Fruit fly (Drosophila melanogaster) whole organism, embryonic: Measurements from ENCODE around the gene CG18586.

ENCODE experiments used
- Atf3 ChIP-seq: fragments of 200-800 bp; sonication (Bioruptor generic); optimal IDR thresholded peaks from 3 replicates; lab custom pipeline; 2016; ENCODE audit warnings: missing biosample characterization, missing genetic modification characterization
- Blimp-1 ChIP-seq: fragments of 200-800 bp; sonication (Bioruptor generic); optimal IDR thresholded peaks from 3 replicates; lab custom pipeline; 2018; ENCODE audit warnings: missing biosample characterization, missing genetic modification characterization, mild to moderate bottlenecking, moderate library complexity, missing genetic modification reagents
- CG11093 ChIP-seq: fragments of 200-800 bp; sonication (Bioruptor generic); IDR thresholded peaks from 3 replicates; pipeline ENCODE4 v1.3.6; 2022; ENCODE audit warnings: missing biosample characterization, missing genetic modification characterization
- CG12219 ChIP-seq: fragments of 200-800 bp; sonication (Bioruptor generic); optimal IDR thresholded peaks from 3 replicates; lab custom pipeline; 2018; ENCODE audit warnings: missing biosample characterization, mild to moderate bottlenecking, missing genetic modification characterization
- CG13775 ChIP-seq: fragments of 200-800 bp; sonication (Bioruptor generic); optimal IDR thresholded peaks from 3 replicates; lab custom pipeline; 2017; ENCODE audit warnings: missing biosample characterization, mild to moderate bottlenecking, missing genetic modification characterization
- CG14710 ChIP-seq: fragments of 200-800 bp; sonication (Bioruptor generic); optimal IDR thresholded peaks from 3 replicates; lab custom pipeline; 2019; ENCODE audit warnings: missing biosample characterization, mild to moderate bottlenecking, missing genetic modification characterization, moderate library complexity
- CG15479 ChIP-seq: fragments of 200-800 bp; sonication (Bioruptor generic); optimal IDR thresholded peaks from 3 replicates; lab custom pipeline; 2019; ENCODE audit warnings: missing biosample characterization, mild to moderate bottlenecking, missing genetic modification characterization, moderate library complexity
- CG17328 ChIP-seq: fragments of 200-800 bp; sonication (Bioruptor generic); IDR thresholded peaks from 2 replicates; pipeline ENCODE4 v1.3.6; 2022; ENCODE audit warnings: missing biosample characterization, missing genetic modification characterization
- CG17612 ChIP-seq: fragments of 200-800 bp; sonication (Bioruptor generic); IDR thresholded peaks from 2 replicates; pipeline ENCODE4 v1.3.6; 2022; ENCODE audit warnings: missing biosample characterization, missing genetic modification characterization
- CG2129 ChIP-seq: fragments of 200-800 bp; sonication (Bioruptor generic); IDR thresholded peaks from 2 replicates; pipeline ENCODE4 v1.3.6; 2022; ENCODE audit warnings: missing biosample characterization, missing genetic modification characterization; ENCODE audit not compliant: partially characterized antibody
- CG2712 ChIP-seq: fragments of 200-800 bp; optimal IDR thresholded peaks from 3 replicates; lab custom pipeline; 2019; ENCODE audit warnings: missing biosample characterization, mild to moderate bottlenecking, missing genetic modification characterization, moderate library complexity
- CG3281 ChIP-seq: fragments of 200-800 bp; sonication (Bioruptor generic); optimal IDR thresholded peaks from 3 replicates; lab custom pipeline; 2017; ENCODE audit warnings: missing biosample characterization, mild to moderate bottlenecking, missing genetic modification characterization
- CG33557 ChIP-seq: fragments of 200-800 bp; sonication (Bioruptor generic); optimal IDR thresholded peaks from 2 replicates; lab custom pipeline; 2019; ENCODE audit warnings: missing biosample characterization, mild to moderate bottlenecking, missing genetic modification characterization, moderate library complexity
- CG6689 ChIP-seq: fragments of 200-800 bp; sonication (Bioruptor generic); IDR thresholded peaks from 2 replicates; pipeline ENCODE4 v1.3.6; 2022; ENCODE audit warnings: missing biosample characterization, missing genetic modification characterization
- CG7556 ChIP-seq: fragments of 200-800 bp; sonication (Bioruptor generic); optimal IDR thresholded peaks from 2 replicates; lab custom pipeline; 2017; ENCODE audit warnings: missing biosample characterization, mild to moderate bottlenecking, missing genetic modification characterization
- CG8359 ChIP-seq: fragments of 200-800 bp; sonication (Bioruptor generic); optimal IDR thresholded peaks from 2 replicates; lab custom pipeline; 2017; ENCODE audit warnings: missing biosample characterization, mild to moderate bottlenecking, missing genetic modification characterization, borderline replicate concordance
- CG8765 ChIP-seq: fragments of 200-800 bp; sonication (Bioruptor generic); IDR thresholded peaks from 2 replicates; pipeline ENCODE4 v1.3.6; 2022; ENCODE audit warnings: missing biosample characterization, missing genetic modification characterization
- CG9727 ChIP-seq: fragments of 200-800 bp; sonication (Bioruptor generic); optimal IDR thresholded peaks from 3 replicates; lab custom pipeline; 2017; ENCODE audit warnings: missing biosample characterization, mild to moderate bottlenecking, missing genetic modification characterization
- Camta ChIP-seq: fragments of 200-800 bp; sonication (Bioruptor generic); optimal IDR thresholded peaks from 2 replicates; lab custom pipeline; 2016; ENCODE audit warnings: missing biosample characterization, missing genetic modification characterization
- D ChIP-seq, 2 experiments: fragments of 200-800 bp in 1 of 2; fragments of >200 bp in 1 of 2; sonication (Bioruptor generic) in 1 of 2; optimal IDR thresholded peaks; 2 replicates in 1 of 2; 3 replicates in 1 of 2; lab custom pipeline; 2017; ENCODE audit warnings: mild to moderate bottlenecking in 1 of 2, missing biosample characterization in 1 of 2, missing genetic modification characterization in 1 of 2, missing genetic modification reagents in 1 of 2
- Doc3 ChIP-seq: fragments of 200-800 bp; sonication (Bioruptor generic); IDR thresholded peaks from 3 replicates; pipeline ENCODE4 v1.3.6; 2022; ENCODE audit warnings: missing biosample characterization, missing genetic modification characterization; ENCODE audit not compliant: partially characterized antibody
- Elba2 ChIP-seq: fragments of 200-800 bp; sonication (Bioruptor generic); optimal IDR thresholded peaks from 3 replicates; lab custom pipeline; 2016; ENCODE audit warnings: missing biosample characterization, missing genetic modification characterization
- Kr ChIP-seq: fragments of 200-800 bp; sonication (Bioruptor generic); optimal IDR thresholded peaks from 2 replicates; lab custom pipeline; 2017; ENCODE audit warnings: missing biosample characterization, mild to moderate bottlenecking, missing genetic modification characterization
- Mad ChIP-seq: fragments of 200-800 bp; sonication (Bioruptor generic); optimal IDR thresholded peaks from 2 replicates; lab custom pipeline; 2016; ENCODE audit warnings: missing biosample characterization, missing genetic modification characterization
- Mes4 ChIP-seq: fragments of 200-800 bp; sonication (Bioruptor generic); optimal IDR thresholded peaks from 2 replicates; lab custom pipeline; 2016; ENCODE audit warnings: missing biosample characterization, missing genetic modification characterization
- NC2α ChIP-seq: fragments of 200-800 bp; sonication (Bioruptor generic); optimal IDR thresholded peaks from 2 replicates; lab custom pipeline; 2016; ENCODE audit warnings: missing biosample characterization, missing genetic modification characterization
- Oli ChIP-seq: fragments of 200-800 bp; sonication (Bioruptor generic); optimal IDR thresholded peaks from 2 replicates; lab custom pipeline; 2018; ENCODE audit warnings: missing biosample characterization, mild to moderate bottlenecking, missing genetic modification characterization, moderate library complexity
- Usf ChIP-seq: fragments of 200-800 bp; sonication (Bioruptor generic); optimal IDR thresholded peaks from 2 replicates; lab custom pipeline; 2017; ENCODE audit warnings: missing genotype, missing biosample characterization, missing genetic modification characterization
- ac ChIP-seq: fragments of 200-800 bp; sonication (Bioruptor generic); optimal IDR thresholded peaks from 3 replicates; lab custom pipeline; 2017; ENCODE audit warnings: missing biosample characterization, mild to moderate bottlenecking, missing genetic modification characterization
- ara ChIP-seq: fragments of 200-800 bp; sonication (Bioruptor generic); IDR thresholded peaks from 2 replicates; pipeline ENCODE4 v1.3.6; 2022; ENCODE audit warnings: missing biosample characterization, missing genetic modification characterization
- corto ChIP-seq: fragments of 200-800 bp; sonication (Bioruptor generic); optimal IDR thresholded peaks from 2 replicates; lab custom pipeline; 2016; ENCODE audit warnings: missing biosample characterization, mild to moderate bottlenecking, missing genetic modification characterization, moderate library complexity
- crc ChIP-seq: fragments of 200-800 bp; sonication (Bioruptor generic); optimal IDR thresholded peaks from 2 replicates; lab custom pipeline; 2016; ENCODE audit warnings: missing biosample characterization, missing genetic modification characterization
- croc ChIP-seq: fragments of 200-800 bp; sonication (Bioruptor generic); conservative IDR thresholded peaks from 3 replicates; pipeline ENCODE4 v1.3.6; 2022; ENCODE audit warnings: missing biosample characterization, missing genetic modification characterization
- dan ChIP-seq: fragments of 200-800 bp; sonication (Bioruptor generic); IDR thresholded peaks from 2 replicates; pipeline ENCODE4 v1.3.6; 2022; ENCODE audit warnings: missing biosample characterization, missing genetic modification characterization
- dmrt99B ChIP-seq: fragments of 200-800 bp; sonication (Bioruptor generic); optimal IDR thresholded peaks from 2 replicates; lab custom pipeline; 2018; ENCODE audit warnings: missing biosample characterization, mild to moderate bottlenecking, missing genetic modification characterization, moderate library complexity
- fd102C ChIP-seq: fragments of 200-800 bp; sonication (Bioruptor generic); optimal IDR thresholded peaks from 2 replicates; lab custom pipeline; 2018; ENCODE audit warnings: missing biosample characterization, mild to moderate bottlenecking, missing genetic modification characterization, moderate library complexity
- gcm2 ChIP-seq: fragments of 200-800 bp; sonication (Bioruptor generic); optimal IDR thresholded peaks from 2 replicates; lab custom pipeline; 2016; ENCODE audit warnings: missing biosample characterization, missing genetic modification characterization
- gfzf ChIP-seq: fragments of 200-800 bp; sonication (Bioruptor generic); optimal IDR thresholded peaks from 2 replicates; lab custom pipeline; 2016; ENCODE audit warnings: missing biosample characterization, mild to moderate bottlenecking, missing genetic modification characterization, moderate library complexity
- gsb-n ChIP-seq: fragments of 200-800 bp; sonication (Bioruptor generic); optimal IDR thresholded peaks from 3 replicates; lab custom pipeline; 2018; ENCODE audit warnings: missing biosample characterization, mild to moderate bottlenecking, missing genetic modification characterization
- gt ChIP-seq: fragments of 200-800 bp; sonication (Bioruptor generic); IDR thresholded peaks from 2 replicates; pipeline ENCODE4 v1.3.6; 2022; ENCODE audit warnings: missing biosample characterization, missing genetic modification characterization
- ind ChIP-seq: fragments of 200-800 bp; sonication (Bioruptor generic); optimal IDR thresholded peaks from 3 replicates; lab custom pipeline; 2016; ENCODE audit warnings: missing biosample characterization, missing genetic modification characterization
- luna ChIP-seq: fragments of 200-800 bp; sonication (Bioruptor generic); optimal IDR thresholded peaks from 2 replicates; lab custom pipeline; 2016; ENCODE audit warnings: missing biosample characterization, missing genetic modification characterization
- p53 ChIP-seq: fragments of 200-800 bp; sonication (Bioruptor generic); optimal IDR thresholded peaks from 2 replicates; lab custom pipeline; 2016; ENCODE audit warnings: missing biosample characterization, missing genetic modification characterization
- phol ChIP-seq: fragments of 200-800 bp; sonication (Bioruptor generic); optimal IDR thresholded peaks from 3 replicates; lab custom pipeline; 2018; ENCODE audit warnings: missing biosample characterization, mild to moderate bottlenecking, missing genetic modification characterization, moderate library complexity
- row ChIP-seq: fragments of 200-800 bp; sonication (Bioruptor generic); IDR thresholded peaks from 3 replicates; pipeline ENCODE4 v1.3.6; 2022; ENCODE audit warnings: missing biosample characterization, missing genetic modification characterization
- schlank ChIP-seq: fragments of 200-800 bp; sonication (Bioruptor generic); optimal IDR thresholded peaks from 2 replicates; lab custom pipeline; 2018; ENCODE audit warnings: missing biosample characterization, mild to moderate bottlenecking, missing genetic modification characterization
- sd ChIP-seq: fragments of 200-800 bp; sonication (Bioruptor generic); optimal IDR thresholded peaks from 3 replicates; lab custom pipeline; 2018; ENCODE audit warnings: missing biosample characterization, mild to moderate bottlenecking, missing genetic modification characterization, moderate library complexity
- sens ChIP-seq: fragments of 200-800 bp; sonication (Bioruptor generic); peaks from one replicate; lab custom pipeline; 2016; ENCODE audit warnings: missing biosample characterization, missing genetic modification characterization
- shn ChIP-seq: fragments of 200-800 bp; sonication (Bioruptor generic); optimal IDR thresholded peaks from 3 replicates; lab custom pipeline; 2016; ENCODE audit warnings: missing biosample characterization, missing genetic modification characterization
- slp2 ChIP-seq: fragments of 200-800 bp; sonication (Bioruptor generic); optimal IDR thresholded peaks from 2 replicates; lab custom pipeline; 2016; ENCODE audit warnings: missing biosample characterization, missing genetic modification characterization

Gene CG18586

dm6 chr3L:5856919-5857318 is 16.2 kb upstream of the CG18586 start (continued):
- peak; percentile 73 for TF ChIP-seq CG33557
- TF ChIP-seq gfzf (GFP tag; lab: Kevin White, UChicago) = no peak
- peak; percentile 11 for TF ChIP-seq Mes4
- no peak for TF ChIP-seq ind (GFP tag; lab: Kevin White, UChicago)
- peak; percentile 72 for TF ChIP-seq CG14710 (tag; lab: Kevin White, UChicago)
- TF ChIP-seq CG17328 (GFP tag; lab: Robert Waterston, UW) = peak; percentile 35; the same call in 1 of the 2 replicates
- TF ChIP-seq NC2α (GFP tag; lab: Kevin White, UChicago) = peak; percentile 6
- peak; percentile 22; the same call in 1 of the 2 replicates for TF ChIP-seq gt (GFP tag; lab: Robert Waterston, UW)
- TF ChIP-seq CG13775 (GFP tag; lab: Kevin White, UChicago) = peak; percentile 66
- peak; percentile 22 for TF ChIP-seq CG12219 (GFP tag; lab: Kevin White, UChicago)
- TF ChIP-seq schlank = no peak
- TF ChIP-seq Atf3 (GFP tag; lab: Kevin White, UChicago) = peak; percentile 47
- peak; percentile 13 for TF ChIP-seq Usf
- TF ChIP-seq gcm2 (GFP tag; lab: Kevin White, UChicago) = no peak
- TF ChIP-seq ara (GFP tag; lab: Robert Waterston, UW) = peak; percentile 58; the same call in 1 of the 2 replicates
- TF ChIP-seq CG6689 (GFP tag; lab: Robert Waterston, UW) = peak; percentile 44; the same call in 1 of the 2 replicates
- peak; percentile 58; the same call in 2 of the 3 replicates for TF ChIP-seq row (GFP tag; lab: Robert Waterston, UW)
- no peak for TF ChIP-seq sd
- peak; percentile 85 for TF ChIP-seq ac (GFP tag; lab: Kevin White, UChicago)
- TF ChIP-seq croc (GFP tag; lab: Robert Waterston, UW) = peak; percentile 16; the same call in 1 of the 3 replicates
- TF ChIP-seq CG3281 = no peak
- no peak for TF ChIP-seq p53 (GFP tag; lab: Kevin White, UChicago)
- no peak for TF ChIP-seq D (optimal IDR thresholded peaks at IDR 0.05; lab: Kevin White, UChicago)
- TF ChIP-seq D (GFP tag; optimal IDR thresholded peaks at IDR 0.05; lab: Kevin White, UChicago) = peak; percentile 39
- peak; percentile 15 for TF ChIP-seq slp2 (GFP tag; lab: Kevin White, UChicago)
- peak; percentile 58 for TF ChIP-seq dan (GFP tag; lab: Robert Waterston, UW)
- TF ChIP-seq corto (GFP tag; lab: Kevin White, UChicago) = no peak
- TF ChIP-seq gsb-n (tag; lab: Kevin White, UChicago) = peak; percentile 37
- TF ChIP-seq Doc3 (GFP tag; lab: Robert Waterston, UW) = no peak
- TF ChIP-seq CG8765 (GFP tag; lab: Robert Waterston, UW) = peak; percentile 81
- TF ChIP-seq luna (GFP tag; lab: Kevin White, UChicago) = no peak
- TF ChIP-seq Kr (GFP tag; lab: Kevin White, UChicago) = peak; percentile 54
- peak; percentile 19 for TF ChIP-seq Camta
- peak; percentile 34 for TF ChIP-seq CG8359
- TF ChIP-seq Blimp-1 = peak; percentile 3
- peak; percentile 17 for TF ChIP-seq crc (GFP tag; lab: Kevin White, UChicago)
- TF ChIP-seq fd102C (GFP tag; lab: Kevin White, UChicago) = peak; percentile 94
- peak; percentile 90 for TF ChIP-seq sens (GFP tag; lab: Kevin White, UChicago)
- TF ChIP-seq CG17612 (GFP tag; lab: Robert Waterston, UW) = no peak
- no peak for TF ChIP-seq CG2129 (GFP tag; lab: Robert Waterston, UW)
- TF ChIP-seq CG15479 (GFP tag; lab: Kevin White, UChicago) = peak; percentile 87
- peak; percentile 5 for TF ChIP-seq Mad (GFP tag; lab: Kevin White, UChicago)
- no peak for TF ChIP-seq CG11093 (GFP tag; lab: Robert Waterston, UW)
- peak; percentile 77 for TF ChIP-seq Elba2 (GFP tag; lab: Kevin White, UChicago)
- peak; percentile 62 for TF ChIP-seq phol (tag; lab: Kevin White, UChicago)
- peak; percentile 39 for TF ChIP-seq shn (GFP tag; lab: Kevin White, UChicago)
- peak; percentile 85 for TF ChIP-seq CG9727 (GFP tag; lab: Kevin White, UChicago)
- TF ChIP-seq Oli (tag; lab: Kevin White, UChicago) = peak; percentile 27
- no peak for TF ChIP-seq dmrt99B (tag; lab: Kevin White, UChicago)
- TF ChIP-seq CG7556 (GFP tag; lab: Kevin White, UChicago) = peak; percentile 29
- peak; percentile 80 for TF ChIP-seq CG2712 (tag; lab: Kevin White, UChicago)
